Worm (Caenorhabditis elegans) whole organism, early embryonic: ENCODE data around the gene F20A1.6.

Experiments
- B0310.2 ChIP-seq: sonication (generic microtip); optimal IDR thresholded peaks from 2 replicates; lab custom pipeline; 2016; ENCODE audit warnings: mild to moderate bottlenecking, missing genetic modification characterization, missing compliant biosample characterization
- F13C5.2 ChIP-seq: sonication (generic microtip); optimal IDR thresholded peaks from 2 replicates; lab custom pipeline; 2017; ENCODE audit warnings: mild to moderate bottlenecking, missing genetic modification characterization, inconsistent platforms, missing compliant biosample characterization
- aly-1 ChIP-seq: sonication (generic microtip); optimal IDR thresholded peaks from 2 replicates; lab custom pipeline; 2016; ENCODE audit warnings: missing genetic modification characterization, missing compliant biosample characterization
- ama-1 ChIP-seq: fragments of 150-350 bp; optimal IDR thresholded peaks from 2 replicates; lab custom pipeline; 2014
- ceh-13 ChIP-seq: fragments of 200-800 bp; sonication (Bioruptor generic); optimal IDR thresholded peaks from 2 replicates; lab custom pipeline; 2018; ENCODE audit warnings: mild to moderate bottlenecking, missing genetic modification characterization, missing compliant biosample characterization
- ceh-36 ChIP-seq: sonication (generic microtip); optimal IDR thresholded peaks from 2 replicates; lab custom pipeline; 2016; ENCODE audit warnings: missing genetic modification characterization, inconsistent platforms, missing compliant biosample characterization
- flt-1 ChIP-seq: fragments of 200-800 bp; sonication (Bioruptor generic); IDR thresholded peaks from 2 replicates; pipeline ENCODE4 v1.3.6; 2022; ENCODE audit warnings: missing genetic modification characterization, missing compliant biosample characterization
- hmbx-1 ChIP-seq: sonication (generic microtip); optimal IDR thresholded peaks from 2 replicates; lab custom pipeline; 2016; ENCODE audit warnings: mild to moderate bottlenecking, missing genetic modification characterization, missing compliant biosample characterization
- hnd-1 ChIP-seq: sonication (generic microtip); optimal IDR thresholded peaks from 2 replicates; lab custom pipeline; 2016; ENCODE audit warnings: missing genetic modification characterization, missing compliant biosample characterization
- scrt-1 ChIP-seq: fragments of 200-800 bp; sonication (Bioruptor generic); IDR thresholded peaks from 2 replicates; pipeline ENCODE4 v1.3.6; 2022; ENCODE audit warnings: missing genetic modification characterization, missing compliant biosample characterization

DNA sequence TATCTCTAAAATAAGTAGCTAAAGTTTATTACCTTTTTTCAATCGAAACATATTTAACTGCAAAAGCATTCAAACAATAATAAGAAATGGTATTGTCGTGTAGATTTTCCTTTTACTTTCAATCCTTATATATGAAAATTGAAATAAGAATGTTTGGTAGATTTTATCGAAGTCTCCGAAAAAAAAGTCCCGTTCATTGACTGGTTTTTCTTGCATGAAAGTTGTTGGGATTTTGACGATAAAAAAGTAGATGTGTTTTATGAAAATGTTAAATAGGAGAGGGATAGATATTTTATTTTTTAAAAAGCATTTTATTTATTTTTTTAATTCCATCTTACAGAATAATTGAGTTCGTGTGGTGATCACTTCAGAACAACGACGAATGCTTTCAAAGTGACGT, 11.1 kb downstream of the F20A1.6 start, which contains the start of gene C33G8.13:
- no peak for TF ChIP-seq scrt-1
- no peak for TF ChIP-seq F13C5.2
- no peak for TF ChIP-seq B0310.2 (tag; lab: Kevin White, UChicago)
- TF ChIP-seq hmbx-1 (tag; lab: Kevin White, UChicago) = no peak
- no peak for TF ChIP-seq hnd-1 (tag; lab: Kevin White, UChicago)
- no peak for TF ChIP-seq ceh-36 (tag; lab: Kevin White, UChicago)
- no peak for TF ChIP-seq ama-1 (lab: Kevin White, UChicago)
- TF ChIP-seq flt-1 = no peak
- no peak for TF ChIP-seq aly-1 (tag; lab: Kevin White, UChicago)
- TF ChIP-seq ceh-13 (GFP tag; lab: Kevin White, UChicago) = no peak
